Worm (Caenorhabditis elegans): Measurements from ENCODE around the gene chtb-1.

Gene chtb-1

DNA sequence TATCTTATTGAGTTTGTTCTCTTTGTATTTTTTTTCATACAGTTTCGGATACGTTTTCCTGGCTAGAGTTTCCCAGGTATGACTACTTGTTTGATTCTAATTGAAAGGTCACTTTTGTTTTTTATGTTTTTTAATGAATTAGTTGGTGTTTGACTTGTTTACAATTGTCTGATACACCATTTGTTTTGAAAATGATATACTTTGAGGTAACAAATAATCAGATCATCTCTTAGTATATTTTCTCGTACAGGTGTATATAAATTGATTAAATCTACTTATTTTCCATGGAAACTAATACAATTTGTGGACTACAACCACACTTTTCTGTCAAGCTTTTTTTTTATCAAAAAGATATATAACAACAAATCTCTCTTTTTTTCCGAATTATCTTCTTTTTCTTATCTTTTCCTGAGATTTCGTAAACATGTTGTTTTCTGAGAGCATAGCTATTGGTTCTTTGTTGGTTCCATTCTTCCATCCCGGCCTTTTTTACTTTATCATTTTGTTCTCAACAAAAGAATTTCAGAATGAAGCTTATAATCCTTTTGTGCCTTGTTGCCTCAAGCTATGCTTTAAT is 25.4 kb downstream of the chtb-1 start, which contains the start of gene ttr-5:
Gene ttr-5 (plus strand): TSS at position 527 of the 577 bp plus-strand sequence.
- TF ChIP-seq aha-1 (tag) (peak; percentile 91), daf-12 (tag; optimal IDR thresholded peaks at IDR 0.05) (no peak), daf-16 (GFP tag; optimal IDR thresholded peaks at IDR 0.05) (peak in 1 of 2 experiments; percentile 62), daf-16 (tag; optimal IDR thresholded peaks at IDR 0.05) (no peak), php-3 (GFP tag; IDR thresholded peaks at IDR 0.05) (no peak)

DNA sequence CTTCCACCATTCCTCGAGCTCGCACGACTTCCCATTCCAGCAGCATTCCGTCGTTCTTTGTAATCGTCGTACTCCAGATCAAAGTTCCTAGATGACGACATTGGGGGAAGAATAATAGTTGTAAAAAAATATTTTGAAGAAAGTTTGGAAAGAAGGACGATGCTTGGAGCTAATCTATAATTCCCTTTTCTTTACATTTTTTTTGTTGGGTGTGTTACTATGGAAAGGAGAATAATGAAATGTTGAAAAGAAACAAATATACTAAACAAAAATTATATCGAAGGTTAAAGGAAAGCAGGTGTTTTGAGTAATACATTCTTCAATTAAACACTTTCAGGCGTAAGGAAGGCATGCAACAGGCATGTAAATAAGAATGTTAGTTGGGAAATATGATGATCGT is 26.0 kb downstream of the chtb-1 start, which contains the start of gene C40H1.3:
Gene C40H1.3 (minus strand): TSS at position 101 of the 400 bp plus-strand sequence.
- no peak for TF ChIP-seq ceh-28 (tag; optimal IDR thresholded peaks at IDR 0.05)
- TF ChIP-seq zip-11 (GFP tag; IDR thresholded peaks at IDR 0.05), result no peak
- no peak for TF ChIP-seq T20F7.1 (GFP tag; optimal IDR thresholded peaks at IDR 0.05)
- TF ChIP-seq zag-1 (tag; optimal IDR thresholded peaks at IDR 0.05), result no peak
- no peak for TF ChIP-seq nhr-102 (tag; optimal IDR thresholded peaks at IDR 0.05)

DNA sequence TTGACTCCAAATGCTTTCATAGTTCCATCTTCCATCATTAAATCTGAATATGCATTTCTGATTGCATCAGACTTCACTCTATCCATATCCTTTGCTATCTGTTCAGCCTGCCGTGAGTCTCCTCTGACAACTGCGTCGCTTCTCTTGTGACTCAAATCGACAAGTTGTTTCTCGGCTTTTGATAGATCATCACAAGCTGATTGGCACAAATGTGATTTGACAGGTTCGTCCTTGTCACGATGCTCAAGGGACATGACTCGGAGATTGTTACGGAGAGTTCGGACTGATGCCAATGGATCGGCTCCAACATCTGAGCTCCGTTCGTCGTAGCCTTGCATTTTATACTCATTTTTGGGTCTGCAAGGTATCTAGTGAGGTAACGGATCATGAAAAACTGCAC is 26.5 kb downstream of the chtb-1 start:
- TF ChIP-seq fkh-10 (GFP tag; optimal IDR thresholded peaks at IDR 0.05) (no peak), nhr-11 (tag; optimal IDR thresholded peaks at IDR 0.05) (peak; percentile 51), hlh-30 (tag; optimal IDR thresholded peaks at IDR 0.05; ENCODE audit: insufficient read depth) (peak; percentile 28), sdz-12 (GFP tag; optimal IDR thresholded peaks at IDR 0.05) (no peak), ceh-32 (tag; optimal IDR thresholded peaks at IDR 0.05; ENCODE audit: poor library complexity) (no peak), mes-2 (tag; optimal IDR thresholded peaks at IDR 0.05; ENCODE audit: poor library complexity, severe bottlenecking) (no peak), dpl-1 (GFP tag; optimal IDR thresholded peaks at IDR 0.05) (no peak), nhr-76 (tag; optimal IDR thresholded peaks at IDR 0.05) (no peak), spr-3 (GFP tag; optimal IDR thresholded peaks at IDR 0.05) (no peak), cey-2 (tag; optimal IDR thresholded peaks at IDR 0.05; ENCODE audit: borderline replicate concordance, insufficient read depth) (no peak), egl-27 (tag; optimal IDR thresholded peaks at IDR 0.05) (no peak), nhr-28 (tag; optimal IDR thresholded peaks at IDR 0.05) (no peak), nhr-25 (tag; optimal IDR thresholded peaks at IDR 0.05; ENCODE audit: borderline replicate concordance, insufficient read depth) (no peak), daf-8 (GFP tag; IDR thresholded peaks at IDR 0.05) (no peak), hlh-11 (tag; optimal IDR thresholded peaks at IDR 0.05) (peak; percentile 16), mdl-1 (tag; optimal IDR thresholded peaks at IDR 0.05) (no peak), ztf-7 (tag; optimal IDR thresholded peaks at IDR 0.05) (no peak), dmd-8 (GFP tag; IDR thresholded peaks at IDR 0.05) (no peak), egl-43 (GFP tag; IDR thresholded peaks at IDR 0.05) (no peak), skn-1 (tag; optimal IDR thresholded peaks at IDR 0.05) (no peak), dmd-6 (GFP tag; IDR thresholded peaks at IDR 0.05) (no peak), nhr-41 (GFP tag; IDR thresholded peaks at IDR 0.05) (no peak), mdt-29 (GFP tag; IDR thresholded peaks at IDR 0.05) (no peak), unc-62 (GFP tag; optimal IDR thresholded peaks at IDR 0.05 in 1 of 2) (peak in 1 of 2 experiments; percentile 3), unc-62 (tag; optimal IDR thresholded peaks at IDR 0.05) (no peak), ceh-28 (tag; optimal IDR thresholded peaks at IDR 0.05) (no peak), pqm-1 (tag; optimal IDR thresholded peaks at IDR 0.05) (no peak), lin-38 (GFP tag; IDR thresholded peaks at IDR 0.05) (no peak), F10B5.3 (tag; optimal IDR thresholded peaks at IDR 0.05) (no peak), madf-5 (GFP tag; IDR thresholded peaks at IDR 0.05) (no peak)

All from whole organism, L4 larva.